Worm (Caenorhabditis elegans): ENCODE data around the gene K02E10.7.

K02E10.7 gene

ce11 chrX:2522658-2523057 lies 14.3 kb upstream of the K02E10.7 start:
- no peak for TF ChIP-seq hlh-12 (tag; optimal IDR thresholded peaks at IDR 0.05)
- TF ChIP-seq dox-1 (GFP tag; IDR thresholded peaks at IDR 0.05): peak; percentile 40; the same call in 1 of the 2 replicates

ce11 chrX:2520461-2520860 lies 12.1 kb upstream of the K02E10.7 start:
- TF ChIP-seq ets-4 (GFP tag; optimal IDR thresholded peaks at IDR 0.05) (no peak), egrh-3 (GFP tag; IDR thresholded peaks at IDR 0.05) (no peak), ama-1 (optimal IDR thresholded peaks at IDR 0.05) (no peak), ama-1 (GFP tag; optimal IDR thresholded peaks at IDR 0.05) (no peak)

ce11 chrX:2516949-2517696 lies 8.8 kb upstream of the K02E10.7 start:
- peak; percentile 65; the same call in 1 of the 2 replicates for TF ChIP-seq egrh-3 (GFP tag; IDR thresholded peaks at IDR 0.05)
- TF ChIP-seq mxl-1 (tag; optimal IDR thresholded peaks at IDR 0.05): no peak

DNA sequence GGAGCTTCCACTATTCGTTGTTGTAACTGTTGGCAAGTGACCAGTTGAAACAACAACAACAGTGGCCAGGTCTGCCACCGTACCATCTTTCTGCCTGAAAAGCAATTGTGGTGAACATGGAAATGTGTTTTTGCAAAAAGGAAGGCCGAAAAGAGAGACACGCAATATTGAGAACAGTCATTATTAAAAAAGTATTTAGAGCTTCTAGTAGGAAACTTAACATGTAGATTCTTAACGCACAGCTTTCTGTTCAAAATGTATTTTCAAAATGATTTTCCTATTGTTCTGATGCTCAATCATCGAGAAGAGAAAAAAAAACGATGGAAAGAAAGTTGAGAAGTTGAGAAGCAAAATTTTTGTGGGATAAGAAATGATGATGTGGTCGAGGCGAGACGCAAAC lies 6.9 kb upstream of the K02E10.7 start, which contains the start of gene syg-1:
Gene syg-1 (minus strand): TSS at position 101 of the 400 bp plus-strand sequence.
- no peak for TF ChIP-seq nhr-27 (tag; optimal IDR thresholded peaks at IDR 0.05)
- no peak for TF ChIP-seq rpc-1 (optimal IDR thresholded peaks at IDR 0.05)
- no peak for TF ChIP-seq rpc-1 (tag; optimal IDR thresholded peaks at IDR 0.05)
- no peak for TF ChIP-seq aptf-3 (GFP tag; IDR thresholded peaks at IDR 0.05)
- TF ChIP-seq ekl-4 (GFP tag; IDR thresholded peaks at IDR 0.05): no peak
- no peak for TF ChIP-seq snpc-1.1 (tag; optimal IDR thresholded peaks at IDR 0.05; ENCODE audit: insufficient read depth)
- no peak for TF ChIP-seq fkh-3 (tag; optimal IDR thresholded peaks at IDR 0.05)
- TF ChIP-seq nhr-120 (GFP tag; IDR thresholded peaks at IDR 0.05): no peak
- TF ChIP-seq rcor-1 (GFP tag; IDR thresholded peaks at IDR 0.05): no peak

DNA sequence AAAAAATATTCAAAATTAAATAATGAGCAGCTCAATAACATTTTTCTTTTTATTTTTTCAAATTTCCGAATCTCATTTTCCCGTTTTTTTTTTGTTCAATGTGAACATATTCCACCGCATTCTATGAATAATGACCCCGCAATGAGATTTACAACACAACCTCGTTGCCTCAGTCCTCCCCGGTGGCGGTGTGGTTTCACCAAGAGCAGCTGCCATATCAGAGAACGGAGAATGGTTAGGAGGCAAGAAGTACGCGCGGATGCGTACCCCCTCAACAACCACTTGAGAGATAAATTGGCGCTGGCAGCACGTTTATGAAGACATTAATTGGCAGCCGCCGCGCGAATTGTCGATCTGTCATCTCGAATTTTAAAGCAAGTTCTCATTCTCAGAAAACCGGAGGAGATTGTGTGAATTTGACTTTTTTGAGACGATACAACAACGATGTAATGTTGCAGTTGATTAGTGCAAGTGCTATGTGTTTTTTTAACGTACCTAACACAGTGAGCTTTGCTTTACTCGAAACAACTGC lies 5.4 kb upstream of the K02E10.7 start:
- 0 out of 2 replicates have a peak, but pooled peaks have one; percentile 40 for TF ChIP-seq zfh-2 (GFP tag; conservative IDR thresholded peaks at IDR 0.05)
- no peak for TF ChIP-seq ceh-79 (tag; optimal IDR thresholded peaks at IDR 0.05)
- no peak for TF ChIP-seq Y67H2A.10 (GFP tag; conservative IDR thresholded peaks at IDR 0.05)

DNA sequence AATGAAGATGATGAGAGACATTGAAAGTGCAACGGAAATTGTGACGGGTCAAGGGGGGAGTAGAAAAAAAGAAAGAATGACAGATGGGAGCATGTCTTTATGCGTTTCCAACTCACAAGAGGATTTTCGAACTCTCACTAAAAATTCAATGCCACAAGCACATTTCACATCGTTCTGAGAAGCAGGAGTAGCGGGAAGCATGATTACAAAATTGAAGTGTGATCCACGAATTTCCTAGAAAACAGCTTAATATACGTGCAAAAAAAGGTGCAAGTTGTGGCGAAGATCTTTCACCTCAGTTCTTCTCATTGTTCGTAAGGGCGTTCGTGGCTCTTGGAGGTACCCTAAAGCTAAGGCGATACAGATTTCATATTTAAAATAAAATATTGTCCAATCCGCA lies 1.6 kb downstream of the K02E10.7 start:
- TF ChIP-seq hrde-1 (tag; optimal IDR thresholded peaks at IDR 0.05; ENCODE audit: borderline replicate concordance) (no peak), ceh-27 (GFP tag; optimal IDR thresholded peaks at IDR 0.05) (no peak), hlh-26 (GFP tag; conservative IDR thresholded peaks at IDR 0.05) (no peak), xnd-1 (tag; optimal IDR thresholded peaks at IDR 0.05) (no peak), sptf-2 (GFP tag; optimal IDR thresholded peaks at IDR 0.05) (no peak), F57C9.4 (tag; optimal IDR thresholded peaks at IDR 0.05) (no peak), T26A5.8 (tag; optimal IDR thresholded peaks at IDR 0.05) (no peak), C06A6.2 (GFP tag; conservative IDR thresholded peaks at IDR 0.05) (no peak), lag-1 (GFP tag; IDR thresholded peaks at IDR 0.05) (no peak)

ce11 chrX:2497816-2498215 lies 10.5 kb downstream of the K02E10.7 start:
- TF ChIP-seq gei-17 (GFP tag; optimal IDR thresholded peaks at IDR 0.05) (no peak), F39B2.1 (GFP tag; IDR thresholded peaks at IDR 0.05) (no peak), snpc-1.1 (tag; optimal IDR thresholded peaks at IDR 0.05; ENCODE audit: insufficient read depth) (no peak), T07F8.4 (tag; optimal IDR thresholded peaks at IDR 0.05) (no peak), attf-6 (GFP tag; IDR thresholded peaks at IDR 0.05) (no peak), zfh-2 (GFP tag; conservative IDR thresholded peaks at IDR 0.05) (no peak), Y67H2A.10 (GFP tag; conservative IDR thresholded peaks at IDR 0.05) (no peak), dpff-1 (tag; optimal IDR thresholded peaks at IDR 0.05) (no peak), lin-54 (GFP tag; optimal IDR thresholded peaks at IDR 0.05) (no peak), hsf-1 (GFP tag; IDR thresholded peaks at IDR 0.05) (no peak), zim-3 (tag; optimal IDR thresholded peaks at IDR 0.05) (no peak)
